Worm (Caenorhabditis elegans): ENCODE data around the gene mxl-1.

The mxl-1 gene

ce11 chrV:11220415-11220814, 24.2 kb upstream of the mxl-1 start:
- TF ChIP-seq dmd-4 (tag; optimal IDR thresholded peaks at IDR 0.05): no peak
- no peak for TF ChIP-seq blmp-1 (tag; optimal IDR thresholded peaks at IDR 0.05; ENCODE audit: insufficient read depth)
- TF ChIP-seq nhr-11 (tag; optimal IDR thresholded peaks at IDR 0.05): no peak
- TF ChIP-seq peb-1 (tag; optimal IDR thresholded peaks at IDR 0.05): no peak
- TF ChIP-seq egl-27 (tag; optimal IDR thresholded peaks at IDR 0.05): no peak
- TF ChIP-seq lin-39 (tag; optimal IDR thresholded peaks at IDR 0.05): no peak
- no peak for TF ChIP-seq ztf-11 (tag; optimal IDR thresholded peaks at IDR 0.05)
- TF ChIP-seq fos-1 (tag; optimal IDR thresholded peaks at IDR 0.05): no peak
- TF ChIP-seq mdl-1 (tag; optimal IDR thresholded peaks at IDR 0.05): no peak
- no peak for TF ChIP-seq ceh-82 (tag; optimal IDR thresholded peaks at IDR 0.05)
- no peak for TF ChIP-seq sem-4 (tag; optimal IDR thresholded peaks at IDR 0.05)
- TF ChIP-seq unc-62 (GFP tag; optimal IDR thresholded peaks at IDR 0.05): no peak
- no peak for TF ChIP-seq aly-2 (tag; optimal IDR thresholded peaks at IDR 0.05)
- no peak for TF ChIP-seq C34F6.9 (tag; optimal IDR thresholded peaks at IDR 0.05)
- TF ChIP-seq skn-1 (tag; optimal IDR thresholded peaks at IDR 0.05): no peak
- no peak for TF ChIP-seq snpc-4 (tag; optimal IDR thresholded peaks at IDR 0.05)
- no peak for TF ChIP-seq nhr-23 (tag; optimal IDR thresholded peaks at IDR 0.05)
- TF ChIP-seq nhr-237 (tag; optimal IDR thresholded peaks at IDR 0.05): no peak

- TF ChIP-seq unc-39 (tag; optimal IDR thresholded peaks at IDR 0.05) (no peak), mab-5 (tag; optimal IDR thresholded peaks at IDR 0.05) (no peak), elt-1 (tag; optimal IDR thresholded peaks at IDR 0.05) (peak; percentile 87)
Observed at ce11 chrV:11220936-11221335, 23.7 kb upstream of the mxl-1 start, which contains the start of gene T19B10.2. Gene T19B10.2 (plus strand): TSS chrV:11221302.

- TF ChIP-seq elt-3 (tag; optimal IDR thresholded peaks at IDR 0.05) (no peak), ztf-11 (tag; optimal IDR thresholded peaks at IDR 0.05) (no peak), unc-39 (tag; optimal IDR thresholded peaks at IDR 0.05) (no peak), sma-9 (GFP tag; optimal IDR thresholded peaks at IDR 0.05) (no peak), sma-9 (tag; optimal IDR thresholded peaks at IDR 0.05) (no peak), ztf-1 (GFP tag; conservative IDR thresholded peaks at IDR 0.05) (no peak), skn-1 (tag; optimal IDR thresholded peaks at IDR 0.05) (no peak), ceh-16 (tag; optimal IDR thresholded peaks at IDR 0.05) (no peak)
Observed at ce11 chrV:11223698-11224097, 20.9 kb upstream of the mxl-1 start.

ce11 chrV:11225981-11226380, 18.7 kb upstream of the mxl-1 start, which contains the start of gene bgal-1:
Gene bgal-1 (minus strand): TSS chrV:11226018.
- TF ChIP-seq ama-1 (optimal IDR thresholded peaks at IDR 0.05) (peak; percentile 65), mdl-1 (tag; optimal IDR thresholded peaks at IDR 0.05) (no peak), nhr-25 (tag; optimal IDR thresholded peaks at IDR 0.05) (peak; percentile 33), R02D3.7 (tag; optimal IDR thresholded peaks at IDR 0.05) (no peak), sma-3 (GFP tag; optimal IDR thresholded peaks at IDR 0.05) (peak; percentile 4), lin-13 (GFP tag; optimal IDR thresholded peaks at IDR 0.05) (peak; percentile 8), ztf-4 (tag; optimal IDR thresholded peaks at IDR 0.05) (peak; percentile 25), zag-1 (tag; optimal IDR thresholded peaks at IDR 0.05) (no peak), lsy-2 (tag; optimal IDR thresholded peaks at IDR 0.05) (peak in 1 of 2 experiments; percentile 44), crh-2 (tag; optimal IDR thresholded peaks at IDR 0.05) (peak; percentile 31), alr-1 (tag; optimal IDR thresholded peaks at IDR 0.05) (no peak), blmp-1 (tag; optimal IDR thresholded peaks at IDR 0.05; ENCODE audit: insufficient read depth) (peak; percentile 13)

- TF ChIP-seq sem-4 (tag; optimal IDR thresholded peaks at IDR 0.05): peak; percentile 83
- peak; percentile 71 for TF ChIP-seq snpc-4 (tag; optimal IDR thresholded peaks at IDR 0.05)
- peak; percentile 78 for TF ChIP-seq gmeb-1 (tag; optimal IDR thresholded peaks at IDR 0.05)
- TF ChIP-seq peb-1 (tag; optimal IDR thresholded peaks at IDR 0.05): no peak
- TF ChIP-seq egl-27 (tag; optimal IDR thresholded peaks at IDR 0.05): peak; percentile 45
- TF ChIP-seq alr-1 (tag; optimal IDR thresholded peaks at IDR 0.05): no peak
- no peak for TF ChIP-seq nhr-11 (tag; optimal IDR thresholded peaks at IDR 0.05)
- TF ChIP-seq ZK546.5 (tag; optimal IDR thresholded peaks at IDR 0.05): no peak
- TF ChIP-seq elt-3 (tag; optimal IDR thresholded peaks at IDR 0.05): no peak
- TF ChIP-seq nhr-25 (tag; optimal IDR thresholded peaks at IDR 0.05): peak; percentile 82
- TF ChIP-seq unc-55 (GFP tag; optimal IDR thresholded peaks at IDR 0.05): peak; percentile 91
- no peak for TF ChIP-seq skn-1 (tag; optimal IDR thresholded peaks at IDR 0.05)
- TF ChIP-seq lsy-2 (tag; optimal IDR thresholded peaks at IDR 0.05): peak; percentile 67 to 92
- TF ChIP-seq crh-2 (tag; optimal IDR thresholded peaks at IDR 0.05): peak; percentile 89
- TF ChIP-seq mdl-1 (tag; optimal IDR thresholded peaks at IDR 0.05): peak in 1 of 2 experiments; percentile 23
- peak; percentile 40 for TF ChIP-seq nhr-6 (tag; optimal IDR thresholded peaks at IDR 0.05)
- no peak for TF ChIP-seq dmd-4 (tag; optimal IDR thresholded peaks at IDR 0.05)
- peak; percentile 57 for TF ChIP-seq zag-1 (tag; optimal IDR thresholded peaks at IDR 0.05)
- TF ChIP-seq F13H6.1 (tag; optimal IDR thresholded peaks at IDR 0.05): peak; percentile 84
- peak; percentile 85 for TF ChIP-seq nhr-21 (tag; optimal IDR thresholded peaks at IDR 0.05)
- TF ChIP-seq lin-13 (GFP tag; optimal IDR thresholded peaks at IDR 0.05): peak; percentile 83
- TF ChIP-seq sma-3 (GFP tag; optimal IDR thresholded peaks at IDR 0.05): peak; percentile 86
- TF ChIP-seq sma-9 (GFP tag; optimal IDR thresholded peaks at IDR 0.05): peak; percentile 87
- TF ChIP-seq sma-9 (tag; optimal IDR thresholded peaks at IDR 0.05): no peak
- TF ChIP-seq unc-62 (GFP tag; optimal IDR thresholded peaks at IDR 0.05): no peak
- no peak for TF ChIP-seq elt-1 (tag; optimal IDR thresholded peaks at IDR 0.05)
- no peak for TF ChIP-seq nhr-23 (tag; optimal IDR thresholded peaks at IDR 0.05)
- TF ChIP-seq fos-1 (tag; optimal IDR thresholded peaks at IDR 0.05): peak; percentile 55
- TF ChIP-seq nhr-10 (tag; optimal IDR thresholded peaks at IDR 0.05): no peak
- peak; percentile 77 for TF ChIP-seq blmp-1 (tag; optimal IDR thresholded peaks at IDR 0.05; ENCODE audit: insufficient read depth)
Observed at ce11 chrV:11228653-11229173, 15.9 kb upstream of the mxl-1 start, which contains the start of gene pqn-70. Gene pqn-70 (minus strand): TSS chrV:11228703.

Data from whole organism, L2 larva.